Worm (Caenorhabditis elegans) whole organism, young adult: ENCODE results near the gene tomm-70.
A peak's percentile ranks its signal among the peaks of the same experiment; 100 is the strongest.

Experiments
- D2030.7 ChIP-seq: fragments of 200-800 bp; sonication (Bioruptor generic); IDR thresholded peaks from 2 replicates; pipeline ENCODE4 v1.3.6; 2022; ENCODE audit warnings: missing genetic modification reagents, missing genetic modification characterization, missing compliant biosample characterization
- F10E7.11 ChIP-seq: sonication (generic microtip); optimal IDR thresholded peaks from 2 replicates; lab custom pipeline; 2017; ENCODE audit warnings: mild to moderate bottlenecking, missing genetic modification characterization, moderate library complexity, missing compliant biosample characterization
- F22D6.2 ChIP-seq: sonication (generic microtip); optimal IDR thresholded peaks from 2 replicates; lab custom pipeline; 2016; ENCODE audit warnings: mild to moderate bottlenecking, missing genetic modification characterization, missing compliant biosample characterization
- F55B11.4 ChIP-seq: sonication (generic microtip); optimal IDR thresholded peaks from 2 replicates; lab custom pipeline; 2016; ENCODE audit warnings: missing compliant biosample characterization, missing genetic modification characterization, borderline replicate concordance; ENCODE audit not compliant: insufficient read depth
- F57C9.4 ChIP-seq: sonication (generic microtip); optimal IDR thresholded peaks from 2 replicates; lab custom pipeline; 2017; ENCODE audit warnings: mild to moderate bottlenecking, missing genetic modification characterization, missing compliant biosample characterization
- K11D2.4 ChIP-seq: fragments of 200-800 bp; sonication (Bioruptor generic); IDR thresholded peaks from 2 replicates; pipeline ENCODE4 v1.3.6; 2022; ENCODE audit warnings: missing genetic modification reagents, missing genetic modification characterization, missing compliant biosample characterization
- T26A5.8 ChIP-seq: sonication (generic microtip); optimal IDR thresholded peaks from 2 replicates; lab custom pipeline; 2016; ENCODE audit warnings: missing genetic modification characterization, missing compliant biosample characterization
- Y53F4B.3 ChIP-seq: fragments of 200-800 bp; sonication (Bioruptor generic); IDR thresholded peaks from 2 replicates; pipeline ENCODE4 v1.3.6; 2022; ENCODE audit warnings: missing genetic modification reagents, missing genetic modification characterization, missing compliant biosample characterization
- Y67H2A.10 ChIP-seq: fragments of 200-800 bp; sonication (Bioruptor generic); conservative IDR thresholded peaks from 2 replicates; pipeline ENCODE4 v1.3.6; 2022; ENCODE audit warnings: missing genetic modification reagents, missing genetic modification characterization, missing compliant biosample characterization
- akir-1 ChIP-seq: fragments of 200-800 bp; sonication (Bioruptor generic); optimal IDR thresholded peaks from 2 replicates; lab custom pipeline; 2018; ENCODE audit warnings: mild to moderate bottlenecking, missing genetic modification characterization, moderate library complexity, missing compliant biosample characterization
- ama-1 ChIP-seq, 3 experiments: fragments of 150-350 bp in 1 of 3; sonication (generic microtip) in 2 of 3; optimal IDR thresholded peaks; 2 replicates each; lab custom pipeline; 2014 to 2018; ENCODE audit warnings: missing biosample characterization in 2 of 3, missing genetic modification characterization in 2 of 3, missing genetic modification reagents in 2 of 3
- aptf-3 ChIP-seq: fragments of 200-800 bp; sonication (Bioruptor generic); IDR thresholded peaks from 2 replicates; pipeline ENCODE4 v1.3.6; 2022; ENCODE audit warnings: missing genetic modification characterization, missing compliant biosample characterization
- attf-3 ChIP-seq: fragments of 200-800 bp; sonication (Bioruptor generic); conservative IDR thresholded peaks from 2 replicates; pipeline ENCODE4 v1.3.6; 2022; ENCODE audit warnings: missing genetic modification reagents, missing genetic modification characterization, missing compliant biosample characterization
- attf-6 ChIP-seq: fragments of 200-800 bp; sonication (Bioruptor generic); IDR thresholded peaks from 2 replicates; pipeline ENCODE4 v1.3.6; 2022; ENCODE audit warnings: missing genetic modification reagents, missing genetic modification characterization, missing compliant biosample characterization
- ccch-3 ChIP-seq: fragments of 200-800 bp; sonication (Bioruptor generic); optimal IDR thresholded peaks from 2 replicates; lab custom pipeline; 2018; ENCODE audit warnings: mild to moderate bottlenecking, missing genetic modification characterization, missing compliant biosample characterization
- cebp-2 ChIP-seq: fragments of 200-800 bp; sonication (Bioruptor generic); IDR thresholded peaks from 2 replicates; pipeline ENCODE4 v1.3.6; 2022; ENCODE audit warnings: missing genetic modification characterization, missing compliant biosample characterization
- ceh-40 ChIP-seq: fragments of 200-800 bp; sonication (Bioruptor generic); IDR thresholded peaks from 2 replicates; pipeline ENCODE4 v1.3.6; 2022; ENCODE audit warnings: missing genetic modification characterization, missing compliant biosample characterization
- dox-1 ChIP-seq: fragments of 200-800 bp; sonication (Bioruptor generic); IDR thresholded peaks from 2 replicates; pipeline ENCODE4 v1.3.6; 2022; ENCODE audit warnings: missing genetic modification reagents, missing genetic modification characterization, missing compliant biosample characterization
- ekl-4 ChIP-seq: fragments of 200-800 bp; sonication (Bioruptor generic); IDR thresholded peaks from 2 replicates; pipeline ENCODE4 v1.3.6; 2022; ENCODE audit warnings: missing genetic modification reagents, missing genetic modification characterization, missing compliant biosample characterization
- gei-17 ChIP-seq: fragments of 200-800 bp; sonication (Bioruptor generic); optimal IDR thresholded peaks from 2 replicates; lab custom pipeline; 2018; ENCODE audit warnings: mild to moderate bottlenecking, missing genetic modification characterization, missing compliant biosample characterization
- him-1 ChIP-seq: sonication (generic microtip); optimal IDR thresholded peaks from 2 replicates; lab custom pipeline; 2016; ENCODE audit warnings: missing genotype, missing genetic modification reagents, missing genetic modification characterization, missing compliant biosample characterization
- hlh-12 ChIP-seq: sonication (generic microtip); optimal IDR thresholded peaks from 2 replicates; lab custom pipeline; 2016; ENCODE audit warnings: missing genetic modification characterization, missing compliant biosample characterization
- hlh-26 ChIP-seq: fragments of 200-800 bp; sonication (Bioruptor generic); conservative IDR thresholded peaks from 2 replicates; pipeline ENCODE4 v1.3.6; 2022; ENCODE audit warnings: missing genetic modification reagents, missing genetic modification characterization, missing compliant biosample characterization
- hmg-1.2 ChIP-seq: fragments of 200-800 bp; sonication (Bioruptor generic); IDR thresholded peaks from 2 replicates; pipeline ENCODE4 v1.3.6; 2022; ENCODE audit warnings: missing genetic modification reagents, missing genetic modification characterization, missing compliant biosample characterization
- lin-26 ChIP-seq: fragments of 200-800 bp; sonication (Bioruptor generic); IDR thresholded peaks from 2 replicates; pipeline ENCODE4 v1.3.6; 2022; ENCODE audit warnings: missing genetic modification reagents, missing genetic modification characterization, missing compliant biosample characterization
- lin-35 ChIP-seq, 3 experiments: fragments of 150-350 bp in 2 of 3; sonication (generic microtip) in 1 of 3; optimal IDR thresholded peaks; 2 replicates each; lab custom pipeline; 2014 to 2018; ENCODE audit warnings: missing biosample characterization in 3 of 3, missing genetic modification characterization in 3 of 3, missing genetic modification reagents in 3 of 3
- madf-6 ChIP-seq: fragments of 200-800 bp; sonication (Bioruptor generic); IDR thresholded peaks from 2 replicates; pipeline ENCODE4 v1.3.6; 2022; ENCODE audit warnings: missing genetic modification reagents, missing genetic modification characterization, missing compliant biosample characterization
- mel-28 ChIP-seq: sonication (generic microtip); optimal IDR thresholded peaks from 2 replicates; lab custom pipeline; 2016; ENCODE audit warnings: borderline replicate concordance, mild to moderate bottlenecking, missing genetic modification characterization, missing compliant biosample characterization
- mxl-1 ChIP-seq: sonication (generic microtip); optimal IDR thresholded peaks from 2 replicates; lab custom pipeline; 2016; ENCODE audit warnings: missing genetic modification characterization, missing compliant biosample characterization
- nfya-1 ChIP-seq: sonication (generic microtip); optimal IDR thresholded peaks from 2 replicates; lab custom pipeline; 2017; ENCODE audit warnings: antibody characterized with exemption, missing compliant biosample characterization, missing genetic modification characterization, borderline replicate concordance; ENCODE audit not compliant: insufficient read depth
- pha-4 ChIP-seq: fragments of 150-350 bp; sonication (generic microtip); optimal IDR thresholded peaks from 2 replicates; lab custom pipeline; 2014; ENCODE audit warnings: missing biosample characterization, missing genetic modification reagents, missing genetic modification characterization
- rec-8 ChIP-seq, 2 experiments: sonication (generic microtip); optimal IDR thresholded peaks; 2 replicates each; lab custom pipeline; 2016; ENCODE audit warnings: mild to moderate bottlenecking in 2 of 2, missing genetic modification characterization in 2 of 2, missing genetic modification reagents in 2 of 2, missing genotype in 2 of 2, missing biosample characterization in 1 of 2, missing compliant biosample characterization in 1 of 2, moderate library complexity in 1 of 2
- repo-1 ChIP-seq: sonication (generic microtip); optimal IDR thresholded peaks from 2 replicates; lab custom pipeline; 2017; ENCODE audit warnings: mild to moderate bottlenecking, missing genetic modification characterization, missing compliant biosample characterization
- sdz-38 ChIP-seq: sonication (generic microtip); optimal IDR thresholded peaks from 2 replicates; lab custom pipeline; 2016; ENCODE audit warnings: missing genotype, missing genetic modification characterization, missing compliant biosample characterization
- sea-2 ChIP-seq: fragments of 200-800 bp; sonication (Bioruptor generic); IDR thresholded peaks from 2 replicates; pipeline ENCODE4 v1.3.6; 2022; ENCODE audit warnings: missing genetic modification characterization, missing compliant biosample characterization
- snpc-1.3 ChIP-seq: sonication (generic microtip); optimal IDR thresholded peaks from 2 replicates; lab custom pipeline; 2017; ENCODE audit warnings: missing genetic modification characterization, mild to moderate bottlenecking, missing compliant biosample characterization, antibody characterized with exemption, moderate library complexity, missing genotype, missing genetic modification reagents; ENCODE audit not compliant: insufficient read depth
- snpc-3.4 ChIP-seq: sonication (generic microtip); optimal IDR thresholded peaks from 2 replicates; lab custom pipeline; 2017; ENCODE audit warnings: missing genetic modification characterization, mild to moderate bottlenecking, missing compliant biosample characterization, antibody characterized with exemption, moderate library complexity, missing genotype, missing genetic modification reagents
- snpc-4 ChIP-seq, 5 experiments: fragments of 150-350 bp in 1 of 5; sonication (generic microtip) in 4 of 5; optimal IDR thresholded peaks; 2 replicates each; lab custom pipeline; 2014 to 2018; ENCODE audit warnings: missing genetic modification characterization in 5 of 5, missing biosample characterization in 3 of 5, antibody characterized with exemption in 2 of 5, mild to moderate bottlenecking in 2 of 5, missing compliant biosample characterization in 2 of 5, missing genotype in 2 of 5, moderate library complexity in 2 of 5, missing genetic modification reagents in 1 of 5
- sptf-2 ChIP-seq: fragments of 200-800 bp; sonication (Bioruptor generic); optimal IDR thresholded peaks from 2 replicates; lab custom pipeline; 2018; ENCODE audit warnings: mild to moderate bottlenecking, missing genetic modification characterization, missing compliant biosample characterization
- tbp1 ChIP-seq: fragments of 200-800 bp; sonication (Bioruptor generic); optimal IDR thresholded peaks from 2 replicates; lab custom pipeline; 2018; ENCODE audit warnings: mild to moderate bottlenecking, missing genetic modification characterization, missing compliant biosample characterization
- unc-62 ChIP-seq: fragments of 150-350 bp; optimal IDR thresholded peaks from 2 replicates; lab custom pipeline; 2014; ENCODE audit warnings: missing biosample characterization, missing genetic modification reagents, missing genetic modification characterization
- xnd-1 ChIP-seq: sonication (generic microtip); optimal IDR thresholded peaks from 2 replicates; lab custom pipeline; 2016; ENCODE audit warnings: missing genotype, missing genetic modification reagents, missing genetic modification characterization, missing compliant biosample characterization
- zim-3 ChIP-seq: sonication (generic microtip); optimal IDR thresholded peaks from 2 replicates; lab custom pipeline; 2017; ENCODE audit warnings: mild to moderate bottlenecking, missing genetic modification characterization, moderate library complexity, missing compliant biosample characterization
- ztf-28 ChIP-seq: fragments of 200-800 bp; sonication (Bioruptor generic); IDR thresholded peaks from 2 replicates; pipeline ENCODE4 v1.3.6; 2022; ENCODE audit warnings: missing genetic modification reagents, missing genetic modification characterization, missing compliant biosample characterization

tomm-70 gene

DNA sequence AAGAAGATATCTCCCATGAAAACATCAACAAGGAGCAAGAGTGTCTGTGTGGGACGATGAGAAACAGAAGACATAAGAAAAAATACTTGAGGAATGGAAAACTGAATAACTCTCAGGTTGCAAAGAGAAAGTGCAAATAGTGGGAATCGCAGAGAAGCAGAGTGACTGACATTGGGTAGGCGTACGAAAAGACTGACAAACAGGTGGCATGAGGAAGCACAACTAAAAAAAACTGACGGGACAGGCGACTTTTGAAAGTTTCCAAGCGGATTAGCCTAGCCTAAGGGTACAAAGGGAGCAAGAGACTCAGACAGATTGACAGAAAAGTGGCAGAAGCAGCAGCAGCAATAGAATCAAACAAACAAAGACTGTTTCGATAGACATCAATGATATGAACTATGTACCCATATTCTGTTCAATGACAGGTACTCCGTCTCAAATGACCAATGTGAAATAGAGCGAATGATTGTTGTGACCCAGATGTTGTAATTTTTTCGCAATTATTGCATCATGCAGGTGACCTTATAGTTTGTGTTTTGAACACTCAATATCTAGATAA lies 20.1 kb downstream of the tomm-70 start (continued):
- no peak for TF ChIP-seq pha-4 (tag; lab: Kevin White, UChicago)
- no peak for TF ChIP-seq Y53F4B.3
- TF ChIP-seq unc-62 (GFP tag; lab: Kevin White, UChicago) = peak; percentile 69
- no peak for TF ChIP-seq sdz-38
- TF ChIP-seq cebp-2 (GFP tag; lab: Robert Waterston, UW) = no peak
- TF ChIP-seq T26A5.8 (tag; lab: Kevin White, UChicago) = no peak
- no peak for TF ChIP-seq ztf-28 (GFP tag; lab: Robert Waterston, UW)
- no peak for TF ChIP-seq aptf-3 (GFP tag; lab: Robert Waterston, UW)
- TF ChIP-seq ekl-4 (GFP tag; lab: Robert Waterston, UW) = no peak
- TF ChIP-seq snpc-3.4 (tag; lab: Kevin White, UChicago) = no peak
- TF ChIP-seq F22D6.2 (tag; lab: Kevin White, UChicago) = peak; percentile 8
- no peak for TF ChIP-seq tbp1
- no peak for TF ChIP-seq attf-6 (GFP tag; lab: Robert Waterston, UW)
- TF ChIP-seq rec-8 (tag; optimal IDR thresholded peaks at IDR 0.05; lab: Kevin White, UChicago) = no peak
- TF ChIP-seq lin-26 (GFP tag; lab: Robert Waterston, UW) = no peak
- TF ChIP-seq F57C9.4 (tag; lab: Kevin White, UChicago) = no peak
- TF ChIP-seq ccch-3 (GFP tag; lab: Kevin White, UChicago) = no peak
- TF ChIP-seq hlh-12 (tag; lab: Kevin White, UChicago) = no peak
- no peak for TF ChIP-seq him-1
- no peak for TF ChIP-seq sptf-2 (GFP tag; lab: Kevin White, UChicago)
- TF ChIP-seq F55B11.4 = no peak
- TF ChIP-seq snpc-1.3 (tag; lab: Kevin White, UChicago) = no peak
- no peak for TF ChIP-seq xnd-1 (tag; lab: Kevin White, UChicago)
- TF ChIP-seq lin-35 (GFP tag; optimal IDR thresholded peaks at IDR 0.05; lab: Kevin White, UChicago) = no peak
- TF ChIP-seq K11D2.4 = 0 out of 2 replicates have a peak, but pooled peaks have one; percentile 58
- no peak for TF ChIP-seq D2030.7 (GFP tag; lab: Robert Waterston, UW)
- TF ChIP-seq dox-1 (GFP tag; lab: Robert Waterston, UW) = peak; percentile 47; the same call in 1 of the 2 replicates
- TF ChIP-seq nfya-1 (tag; lab: Kevin White, UChicago) = no peak
- TF ChIP-seq Y67H2A.10 = no peak
- TF ChIP-seq hlh-26 (GFP tag; lab: Robert Waterston, UW) = no peak
- TF ChIP-seq ceh-40 = no peak
- no peak for TF ChIP-seq snpc-4 (GFP tag; optimal IDR thresholded peaks at IDR 0.05; lab: Kevin White, UChicago)
- TF ChIP-seq snpc-4 (tag; optimal IDR thresholded peaks at IDR 0.05; lab: Kevin White, UChicago) = peak in 1 of 4 experiments; percentile 1
- no peak for TF ChIP-seq F10E7.11 (tag; lab: Kevin White, UChicago)
- TF ChIP-seq madf-6 (GFP tag; lab: Robert Waterston, UW) = peak; percentile 41; the same call in 1 of the 2 replicates
- TF ChIP-seq gei-17 = no peak
- TF ChIP-seq mel-28 (tag; lab: Kevin White, UChicago) = no peak
- TF ChIP-seq hmg-1.2 (GFP tag; lab: Robert Waterston, UW) = peak; percentile 45
- no peak for TF ChIP-seq mxl-1 (tag; lab: Kevin White, UChicago)
- TF ChIP-seq repo-1 = no peak
- no peak for TF ChIP-seq akir-1
- no peak for TF ChIP-seq zim-3 (tag; lab: Kevin White, UChicago)
- TF ChIP-seq attf-3 (GFP tag; lab: Robert Waterston, UW) = no peak
- TF ChIP-seq sea-2 = no peak
- TF ChIP-seq ama-1 (optimal IDR thresholded peaks at IDR 0.05; lab: Kevin White, UChicago) = no peak
- no peak for TF ChIP-seq ama-1 (GFP tag; optimal IDR thresholded peaks at IDR 0.05; lab: Kevin White, UChicago)
- TF ChIP-seq, all 124 proteins: peak for 12
